Fruit fly (Drosophila melanogaster): ENCODE results near the gene CG7194.

CG7194 gene

DNA sequence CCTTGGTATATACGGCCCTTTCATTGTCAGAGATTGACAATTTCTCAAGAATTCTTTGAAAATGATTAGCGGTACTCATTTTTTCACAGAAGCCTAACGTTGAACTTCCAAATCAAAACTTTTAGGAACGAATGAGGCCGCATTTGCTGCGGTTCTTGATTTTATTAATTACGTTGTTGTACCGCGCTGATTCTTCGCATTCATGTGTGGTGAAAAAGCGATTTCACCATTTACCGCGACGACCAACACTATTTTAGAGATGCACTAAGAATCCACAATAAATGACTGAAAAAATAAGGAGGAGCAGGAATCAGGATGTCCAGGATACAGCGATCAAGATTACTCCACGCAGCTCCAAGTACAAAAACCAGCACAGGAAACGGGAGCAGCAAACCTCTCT, at the start of gene CG7194, which contains the start of gene Sbp2:
CG7194 (minus strand) TSS at position 148 of the 400 bp plus-strand sequence.
Sbp2 (plus strand) TSS at position 246 of the 400 bp plus-strand sequence.
- TF ChIP-seq usp (GFP tag; optimal IDR thresholded peaks at IDR 0.05) = no peak

DNA sequence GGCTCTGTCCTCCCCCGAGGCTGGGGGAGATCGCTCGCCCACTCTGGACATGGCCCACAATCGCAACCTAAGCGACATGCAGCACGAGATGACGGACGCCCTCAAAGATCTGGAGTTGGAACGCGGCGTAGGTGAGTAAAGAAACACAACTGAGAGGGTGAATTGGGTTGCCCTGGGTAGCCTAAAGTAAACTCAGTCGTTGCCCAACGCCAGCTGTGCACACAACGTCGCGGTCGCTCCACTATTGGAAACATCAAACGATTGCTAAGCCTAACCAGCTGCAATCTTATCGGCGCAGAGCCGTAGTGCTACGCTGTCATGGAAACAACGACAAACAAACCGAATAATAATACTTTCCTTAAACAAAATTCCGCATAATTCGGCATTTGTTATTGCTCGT, 43.5 kb upstream of the CG7194 start:
- no peak for TF ChIP-seq EcR (GFP tag; optimal IDR thresholded peaks at IDR 0.05)

DNA sequence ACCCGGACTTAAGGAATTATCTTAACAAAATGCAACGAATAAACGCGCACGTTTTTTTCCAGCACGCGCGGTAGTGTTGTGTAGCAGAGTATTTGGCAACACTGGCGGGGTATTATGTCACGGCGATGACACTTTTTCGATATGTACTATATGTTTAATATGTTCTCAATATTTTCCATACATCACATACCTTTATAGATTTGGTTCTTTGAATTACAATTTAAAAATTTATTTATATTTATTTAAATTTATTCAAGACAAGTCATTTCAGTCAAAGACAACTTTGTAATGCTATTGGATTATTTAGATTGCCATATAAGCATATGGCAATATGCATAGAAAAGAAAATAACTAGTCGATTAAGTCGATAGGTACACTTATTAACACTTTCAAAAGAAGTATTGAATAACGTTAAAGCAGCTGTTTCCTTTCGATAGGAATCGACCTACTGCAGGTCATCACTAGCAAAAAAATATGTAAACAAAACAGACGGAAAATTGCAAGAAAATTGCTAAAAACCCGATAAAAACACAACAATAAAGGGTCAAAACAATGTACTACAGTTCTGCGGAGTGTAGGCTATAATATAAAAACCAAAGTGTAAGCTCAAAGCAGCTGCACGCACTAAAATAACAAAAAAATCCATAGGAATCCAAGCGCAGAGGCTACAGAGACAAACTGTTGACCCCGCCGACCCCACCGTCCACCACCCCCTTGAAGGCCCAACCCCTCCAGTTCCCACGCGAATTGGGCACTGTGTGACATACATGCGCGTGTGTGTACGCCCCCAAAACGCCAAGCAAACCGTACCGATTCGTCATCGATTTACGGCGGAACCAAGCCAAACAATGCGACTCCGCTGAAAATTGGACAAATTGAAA, 42.5 kb upstream of the CG7194 start, which contains the start of the genes CG7182 and GAPcenA:
CG7182 (minus strand) TSS at position 283 of the 881 bp plus-strand sequence.
GAPcenA (plus strand) TSS at position 462 of the 881 bp plus-strand sequence.
- TF ChIP-seq psq (optimal IDR thresholded peaks at IDR 0.05) = no peak
- TF ChIP-seq EcR (GFP tag; optimal IDR thresholded peaks at IDR 0.05) = no peak
- TF ChIP-seq pan (optimal IDR thresholded peaks at IDR 0.05) = no peak
- no peak for TF ChIP-seq CG8478 (optimal IDR thresholded peaks at IDR 0.05)
- TF ChIP-seq Dll (optimal IDR thresholded peaks at IDR 0.05) = no peak
- no peak for TF ChIP-seq usp (GFP tag; optimal IDR thresholded peaks at IDR 0.05)

DNA sequence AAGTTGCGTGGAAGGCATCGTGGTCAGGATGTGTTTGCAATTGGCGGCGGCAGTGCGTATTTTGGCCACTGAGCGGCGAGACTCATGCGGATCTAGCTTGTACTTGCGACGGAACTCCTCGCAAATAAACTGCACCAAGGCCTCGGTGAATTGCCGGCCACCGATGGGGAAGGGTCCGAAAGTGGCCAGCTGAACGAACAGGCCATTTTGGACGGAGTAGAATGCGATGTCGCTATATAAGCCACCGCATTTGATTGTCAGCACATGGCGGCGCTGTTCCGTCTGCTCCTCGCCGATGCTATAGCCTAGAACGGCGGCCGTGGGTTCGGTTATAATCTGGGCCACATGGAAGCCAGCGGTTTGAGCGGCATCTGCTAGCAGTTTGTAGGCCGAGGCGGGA, 41.3 kb upstream of the CG7194 start:
- no peak for TF ChIP-seq CG8478 (optimal IDR thresholded peaks at IDR 0.05)
- TF ChIP-seq usp (GFP tag; optimal IDR thresholded peaks at IDR 0.05) = no peak
- TF ChIP-seq Dll (optimal IDR thresholded peaks at IDR 0.05) = no peak
- TF ChIP-seq EcR (GFP tag; optimal IDR thresholded peaks at IDR 0.05) = no peak
- TF ChIP-seq psq (optimal IDR thresholded peaks at IDR 0.05) = no peak
- no peak for TF ChIP-seq pan (optimal IDR thresholded peaks at IDR 0.05)

DNA sequence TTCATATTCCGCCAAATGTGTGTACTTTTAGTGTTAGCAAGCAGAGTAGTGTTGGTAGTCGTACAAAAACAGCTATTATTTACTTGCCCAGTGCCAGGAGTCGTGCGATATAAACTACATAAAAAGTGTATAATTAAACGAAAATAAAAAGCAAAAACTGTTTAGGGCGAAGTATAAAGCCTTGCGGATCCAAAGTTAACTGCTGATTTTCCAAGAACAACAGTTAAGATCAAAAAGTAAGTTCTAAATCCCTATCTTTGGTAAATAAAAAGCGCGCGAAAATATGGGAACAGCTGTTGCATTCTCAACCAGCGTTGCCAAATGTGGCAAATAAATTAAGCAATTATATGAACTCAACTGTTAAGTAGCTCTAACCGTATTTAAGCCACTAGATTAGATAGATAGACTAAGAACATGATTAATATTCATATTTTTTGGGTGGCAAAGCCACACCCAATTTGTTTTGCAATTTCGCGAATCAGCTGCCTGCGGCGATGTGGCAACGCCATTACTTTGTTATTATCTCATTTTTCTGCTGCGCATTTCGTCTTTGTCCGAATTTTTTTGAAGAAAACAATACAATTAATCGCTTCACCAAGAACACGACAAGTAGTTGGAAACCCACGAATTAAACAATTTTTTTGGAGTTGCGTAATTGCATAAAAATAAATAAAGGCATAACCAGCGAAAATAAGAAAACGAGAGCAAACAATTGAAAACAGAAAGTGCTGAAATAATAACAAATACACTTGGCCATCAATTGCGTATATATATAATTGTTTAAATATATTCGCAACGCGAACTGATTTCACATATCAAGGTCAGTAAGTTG, 36.6 kb upstream of the CG7194 start, which contains the start of the genes Prim1 and CG7083:
Prim1 (plus strand) TSS at position 51 of the 832 bp plus-strand sequence.
CG7083 (plus strand) TSS at position 522 of the 832 bp plus-strand sequence.
- TF ChIP-seq psq (optimal IDR thresholded peaks at IDR 0.05) = no peak
- no peak for TF ChIP-seq pan (optimal IDR thresholded peaks at IDR 0.05)
- no peak for TF ChIP-seq EcR (GFP tag; optimal IDR thresholded peaks at IDR 0.05)
- no peak for TF ChIP-seq usp (GFP tag; optimal IDR thresholded peaks at IDR 0.05)
- no peak for TF ChIP-seq Dll (optimal IDR thresholded peaks at IDR 0.05)
- TF ChIP-seq CG8478 (optimal IDR thresholded peaks at IDR 0.05) = no peak

DNA sequence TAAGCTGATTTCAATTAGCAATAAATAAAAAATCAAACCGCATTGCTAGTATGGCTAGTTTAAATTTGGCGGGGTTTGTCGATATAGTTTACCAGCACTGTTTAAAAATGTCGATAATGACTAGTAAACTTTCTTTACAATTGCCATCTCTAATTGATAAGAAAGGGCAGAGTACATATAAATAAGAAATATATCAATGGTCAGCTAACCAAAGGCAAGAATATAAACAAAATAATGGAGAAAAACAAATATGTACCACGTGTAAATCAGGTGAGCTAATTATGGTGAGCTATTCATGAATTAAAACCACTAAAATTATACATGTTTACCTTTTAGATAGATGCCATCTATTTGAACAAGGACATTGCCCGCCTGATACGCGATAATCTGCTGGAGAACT, 35.1 kb upstream of the CG7194 start, which contains the start of gene Pex2:
Pex2 (plus strand) TSS at position 131 of the 400 bp plus-strand sequence.
- no peak for TF ChIP-seq psq (optimal IDR thresholded peaks at IDR 0.05)
- TF ChIP-seq pan (optimal IDR thresholded peaks at IDR 0.05) = no peak
- TF ChIP-seq CG8478 (optimal IDR thresholded peaks at IDR 0.05) = no peak
- TF ChIP-seq EcR (GFP tag; optimal IDR thresholded peaks at IDR 0.05) = no peak
- no peak for TF ChIP-seq usp (GFP tag; optimal IDR thresholded peaks at IDR 0.05)
- no peak for TF ChIP-seq Dll (optimal IDR thresholded peaks at IDR 0.05)

DNA sequence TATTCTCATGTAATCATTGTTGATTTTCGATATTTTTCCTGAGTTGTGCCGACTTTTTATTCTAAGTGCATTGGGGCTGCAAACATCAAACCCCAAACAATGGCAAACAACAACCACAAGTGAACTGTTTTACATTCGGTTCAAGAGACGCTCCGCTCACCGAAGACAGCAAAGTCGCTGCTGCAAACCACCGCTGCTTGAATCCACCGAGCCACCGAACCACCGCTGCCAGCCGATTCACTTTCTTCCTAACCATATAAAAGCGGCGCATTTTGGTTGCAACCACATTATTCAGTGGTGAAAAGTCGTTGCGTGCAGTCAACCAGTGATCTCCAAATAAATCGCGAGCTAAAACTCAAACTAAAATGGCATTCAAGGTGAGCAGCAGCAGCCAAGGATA, 32.5 kb upstream of the CG7194 start, which contains the start of gene Cpr66Cb:
Cpr66Cb (plus strand) TSS at position 301 of the 400 bp plus-strand sequence.
- TF ChIP-seq psq (optimal IDR thresholded peaks at IDR 0.05) (no peak), usp (GFP tag; optimal IDR thresholded peaks at IDR 0.05) (no peak), EcR (GFP tag; optimal IDR thresholded peaks at IDR 0.05) (no peak), pan (optimal IDR thresholded peaks at IDR 0.05) (no peak), Dll (optimal IDR thresholded peaks at IDR 0.05) (no peak), CG8478 (optimal IDR thresholded peaks at IDR 0.05) (no peak)

DNA sequence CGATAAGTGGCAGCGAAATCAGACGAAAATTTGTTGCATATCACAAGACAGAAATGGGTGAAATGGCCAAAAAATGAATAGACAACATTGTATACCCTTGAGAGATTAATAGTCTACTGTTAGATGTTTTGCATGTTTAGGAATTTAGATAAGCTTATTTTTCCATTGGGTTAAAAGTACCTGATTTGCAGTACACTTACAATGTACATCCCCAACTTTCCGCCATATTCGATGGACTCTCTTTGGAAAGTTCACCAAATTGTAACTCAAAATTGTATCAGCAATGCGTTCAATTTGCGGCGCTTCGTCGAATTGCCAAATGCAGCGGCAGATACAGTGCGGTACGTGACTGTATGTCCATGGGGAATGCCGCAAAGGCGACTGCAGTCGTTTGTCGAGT, 30.5 kb upstream of the CG7194 start:
- TF ChIP-seq usp (GFP tag; optimal IDR thresholded peaks at IDR 0.05) (no peak), EcR (GFP tag; optimal IDR thresholded peaks at IDR 0.05) (no peak), psq (optimal IDR thresholded peaks at IDR 0.05) (no peak)

DNA sequence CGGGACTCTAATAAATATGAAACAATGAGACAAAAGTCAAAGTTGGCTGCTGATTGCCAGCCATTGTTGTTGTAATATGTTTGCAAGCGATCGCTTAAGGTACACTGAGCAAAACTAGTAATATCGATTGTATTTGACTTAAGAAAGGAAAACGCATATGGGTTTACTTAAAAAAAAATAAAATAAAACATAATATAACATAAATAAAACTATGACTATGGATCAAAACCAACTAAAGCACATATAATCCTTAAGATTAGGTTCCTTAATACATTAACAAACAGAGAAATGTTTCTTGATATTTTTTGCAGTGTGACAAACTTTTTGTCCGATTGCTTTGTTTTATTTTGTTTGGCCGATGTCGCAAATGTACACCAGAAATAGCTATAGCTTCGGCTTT, 29.7 kb upstream of the CG7194 start:
- TF ChIP-seq EcR (GFP tag; optimal IDR thresholded peaks at IDR 0.05) (no peak), psq (optimal IDR thresholded peaks at IDR 0.05) (no peak), Dll (optimal IDR thresholded peaks at IDR 0.05) (no peak), pan (optimal IDR thresholded peaks at IDR 0.05) (no peak), usp (GFP tag; optimal IDR thresholded peaks at IDR 0.05) (no peak), CG8478 (optimal IDR thresholded peaks at IDR 0.05) (no peak)

DNA sequence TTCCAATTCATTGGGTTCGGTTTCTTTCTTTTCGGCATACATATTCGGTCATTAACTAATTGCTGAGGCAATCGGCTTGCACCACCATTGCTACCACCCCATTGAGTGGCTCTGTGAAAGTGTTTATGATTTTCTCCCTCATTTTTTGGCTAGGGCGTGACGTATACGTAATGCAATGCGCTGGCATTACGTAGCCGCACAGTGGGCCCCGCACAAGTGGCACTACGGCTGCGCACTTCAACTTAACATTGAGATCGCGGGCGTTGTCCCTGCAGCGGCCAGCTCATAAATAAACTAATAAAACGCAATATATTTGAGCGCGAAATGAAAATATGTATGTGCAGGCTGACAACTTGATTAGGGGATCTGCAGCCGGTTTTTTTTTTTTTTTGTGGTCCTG, 27.6 kb upstream of the CG7194 start:
- no peak for TF ChIP-seq psq (optimal IDR thresholded peaks at IDR 0.05)
- no peak for TF ChIP-seq pan (optimal IDR thresholded peaks at IDR 0.05)
- no peak for TF ChIP-seq usp (GFP tag; optimal IDR thresholded peaks at IDR 0.05)
- no peak for TF ChIP-seq EcR (GFP tag; optimal IDR thresholded peaks at IDR 0.05)
- no peak for TF ChIP-seq Dll (optimal IDR thresholded peaks at IDR 0.05)
- no peak for TF ChIP-seq CG8478 (optimal IDR thresholded peaks at IDR 0.05)

DNA sequence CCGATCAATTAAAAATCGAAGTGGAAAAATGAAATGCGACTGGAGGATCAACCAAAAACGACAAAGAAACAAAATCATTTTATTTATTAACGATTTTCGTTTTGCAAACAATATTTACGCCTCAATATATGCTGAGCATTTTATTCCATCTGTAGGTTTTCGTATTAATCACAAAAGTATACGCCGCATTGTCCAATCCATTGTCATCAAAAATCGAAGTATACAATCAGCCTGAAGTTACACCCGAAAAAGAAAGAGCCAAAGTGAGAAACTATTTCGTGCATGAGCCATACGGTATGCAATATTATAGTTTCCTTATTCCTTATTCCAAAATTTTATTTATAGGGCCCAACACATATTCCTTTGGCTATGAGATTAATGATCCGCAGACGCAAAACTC, 25.1 kb upstream of the CG7194 start:
- TF ChIP-seq Dll (optimal IDR thresholded peaks at IDR 0.05) (no peak), pan (optimal IDR thresholded peaks at IDR 0.05) (no peak), psq (optimal IDR thresholded peaks at IDR 0.05) (no peak), EcR (GFP tag; optimal IDR thresholded peaks at IDR 0.05) (no peak), CG8478 (optimal IDR thresholded peaks at IDR 0.05) (no peak), usp (GFP tag; optimal IDR thresholded peaks at IDR 0.05) (no peak)

DNA sequence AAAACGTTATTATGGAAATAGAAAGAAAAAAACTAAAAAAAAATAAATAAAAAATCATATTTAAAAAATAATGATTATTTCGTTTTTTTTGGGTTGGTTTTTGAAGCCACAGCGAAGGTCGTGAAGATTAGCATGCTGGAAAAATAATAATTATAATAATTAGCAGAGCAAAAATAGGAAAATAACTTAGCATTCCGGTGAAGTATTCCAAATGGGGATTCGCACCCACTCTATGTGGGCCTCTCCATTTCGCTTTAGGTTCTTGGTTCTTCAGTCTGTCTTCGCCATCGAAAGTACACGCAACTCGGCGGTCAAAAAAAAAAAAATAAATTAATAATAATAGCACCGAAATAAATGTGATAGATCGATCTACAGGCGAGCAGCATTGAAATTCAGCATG, 24.4 kb upstream of the CG7194 start, which contains the start of gene CG34462:
CG34462 (plus strand) TSS at position 301 of the 400 bp plus-strand sequence.
- no peak for TF ChIP-seq EcR (GFP tag; optimal IDR thresholded peaks at IDR 0.05)
- no peak for TF ChIP-seq usp (GFP tag; optimal IDR thresholded peaks at IDR 0.05)
- no peak for TF ChIP-seq pan (optimal IDR thresholded peaks at IDR 0.05)
- no peak for TF ChIP-seq psq (optimal IDR thresholded peaks at IDR 0.05)
- no peak for TF ChIP-seq Dll (optimal IDR thresholded peaks at IDR 0.05)
- no peak for TF ChIP-seq CG8478 (optimal IDR thresholded peaks at IDR 0.05)
